Worm (Caenorhabditis elegans): ENCODE measurements around the gene fbxa-1.

DNA sequence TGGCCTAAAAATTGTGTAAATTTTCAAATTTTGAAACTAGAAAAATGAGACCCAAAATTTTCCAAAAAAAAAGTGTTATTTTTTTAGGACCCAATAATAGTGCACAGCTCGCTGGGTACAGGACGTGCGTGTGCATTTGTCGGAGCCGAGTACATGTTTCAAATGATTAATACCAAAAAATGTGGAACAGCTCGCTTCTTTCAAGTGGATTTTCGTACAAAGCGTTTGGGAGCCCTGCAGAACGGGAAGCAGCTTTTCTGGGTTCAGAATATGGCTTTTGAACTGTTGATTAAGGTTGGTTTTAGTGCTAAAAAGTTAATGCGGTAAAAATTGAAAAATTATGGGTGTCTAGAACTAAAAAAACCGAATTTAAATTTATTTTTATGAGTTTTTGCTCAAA lies 19.7 kb downstream of the fbxa-1 start:
- TF ChIP-seq ztf-4 (tag; optimal IDR thresholded peaks at IDR 0.05), result no peak
- TF ChIP-seq fos-1 (tag; optimal IDR thresholded peaks at IDR 0.05), result no peak
- TF ChIP-seq nhr-25 (tag; optimal IDR thresholded peaks at IDR 0.05), result no peak
- no peak for TF ChIP-seq nhr-237 (tag; optimal IDR thresholded peaks at IDR 0.05)
- no peak for TF ChIP-seq lsy-12 (tag; optimal IDR thresholded peaks at IDR 0.05)
- no peak for TF ChIP-seq unc-39 (tag; optimal IDR thresholded peaks at IDR 0.05)
- TF ChIP-seq zag-1 (tag; optimal IDR thresholded peaks at IDR 0.05), result no peak
- no peak for TF ChIP-seq elt-2 (tag; optimal IDR thresholded peaks at IDR 0.05)
- TF ChIP-seq ceh-16 (tag; optimal IDR thresholded peaks at IDR 0.05), result no peak
- TF ChIP-seq R02D3.7 (tag; optimal IDR thresholded peaks at IDR 0.05), result no peak
- no peak for TF ChIP-seq egl-27 (tag; optimal IDR thresholded peaks at IDR 0.05)
- TF ChIP-seq nhr-28 (tag; optimal IDR thresholded peaks at IDR 0.05), result no peak
- no peak for TF ChIP-seq lin-15B (tag; optimal IDR thresholded peaks at IDR 0.05)
- TF ChIP-seq nhr-76 (tag; optimal IDR thresholded peaks at IDR 0.05), result no peak

Data from whole organism, L3 larva.